Worm (Caenorhabditis elegans): ENCODE data around the gene T15B12.1.

Gene T15B12.1

ce11 chrIII:5280228-5280627 lies 7.7 kb upstream of the T15B12.1 start:
- TF ChIP-seq tra-4 (tag; optimal IDR thresholded peaks at IDR 0.05) (no peak), ama-1 (optimal IDR thresholded peaks at IDR 0.05) (no peak), tbx-37 (GFP tag; conservative IDR thresholded peaks at IDR 0.05) (no peak), ceh-36 (tag; optimal IDR thresholded peaks at IDR 0.05) (no peak), hmg-4 (GFP tag; optimal IDR thresholded peaks at IDR 0.05) (no peak), flt-1 (GFP tag; IDR thresholded peaks at IDR 0.05) (no peak), aly-1 (tag; optimal IDR thresholded peaks at IDR 0.05) (no peak), hmbx-1 (tag; optimal IDR thresholded peaks at IDR 0.05) (no peak), F13C5.2 (tag; optimal IDR thresholded peaks at IDR 0.05) (no peak)

- no peak for TF ChIP-seq ama-1 (optimal IDR thresholded peaks at IDR 0.05)
- TF ChIP-seq tra-4 (tag; optimal IDR thresholded peaks at IDR 0.05): no peak
- TF ChIP-seq hmbx-1 (tag; optimal IDR thresholded peaks at IDR 0.05): no peak
- TF ChIP-seq aly-1 (tag; optimal IDR thresholded peaks at IDR 0.05): no peak
- TF ChIP-seq hnd-1 (tag; optimal IDR thresholded peaks at IDR 0.05): no peak
- TF ChIP-seq scrt-1 (GFP tag; IDR thresholded peaks at IDR 0.05): no peak
- no peak for TF ChIP-seq pes-1 (GFP tag; IDR thresholded peaks at IDR 0.05)
- TF ChIP-seq hmg-4 (GFP tag; optimal IDR thresholded peaks at IDR 0.05): no peak
- no peak for TF ChIP-seq sea-1 (GFP tag; conservative IDR thresholded peaks at IDR 0.05)
- TF ChIP-seq ceh-36 (tag; optimal IDR thresholded peaks at IDR 0.05): no peak
- no peak for TF ChIP-seq ets-7 (tag; optimal IDR thresholded peaks at IDR 0.05)
- no peak for TF ChIP-seq F13C5.2 (tag; optimal IDR thresholded peaks at IDR 0.05)
- TF ChIP-seq ceh-13 (GFP tag; optimal IDR thresholded peaks at IDR 0.05): no peak
- no peak for TF ChIP-seq B0310.2 (tag; optimal IDR thresholded peaks at IDR 0.05)
- no peak for TF ChIP-seq flt-1 (GFP tag; IDR thresholded peaks at IDR 0.05)
- TF ChIP-seq tbx-11 (GFP tag; IDR thresholded peaks at IDR 0.05): no peak
- TF ChIP-seq tbx-37 (GFP tag; conservative IDR thresholded peaks at IDR 0.05): no peak
These were observed 2.5 kb upstream of the T15B12.1 start for ce11 chrIII:5285484-5285883.

- no peak for TF ChIP-seq ceh-36 (tag; optimal IDR thresholded peaks at IDR 0.05)
- TF ChIP-seq aly-1 (tag; optimal IDR thresholded peaks at IDR 0.05): no peak
- TF ChIP-seq tbx-37 (GFP tag; conservative IDR thresholded peaks at IDR 0.05): no peak
- TF ChIP-seq flt-1 (GFP tag; IDR thresholded peaks at IDR 0.05): no peak
- no peak for TF ChIP-seq tra-4 (tag; optimal IDR thresholded peaks at IDR 0.05)
- TF ChIP-seq hnd-1 (tag; optimal IDR thresholded peaks at IDR 0.05): no peak
- no peak for TF ChIP-seq hmbx-1 (tag; optimal IDR thresholded peaks at IDR 0.05)
- TF ChIP-seq tbx-11 (GFP tag; IDR thresholded peaks at IDR 0.05): no peak
- no peak for TF ChIP-seq B0310.2 (tag; optimal IDR thresholded peaks at IDR 0.05)
- no peak for TF ChIP-seq scrt-1 (GFP tag; IDR thresholded peaks at IDR 0.05)
- no peak for TF ChIP-seq pes-1 (GFP tag; IDR thresholded peaks at IDR 0.05)
- no peak for TF ChIP-seq ets-7 (tag; optimal IDR thresholded peaks at IDR 0.05)
These were observed 1.8 kb upstream of the T15B12.1 start, which contains the start of gene ZC395.11 for ce11 chrIII:5286205-5286604. Gene ZC395.11, minus strand, starts transcription at chrIII:5286305.

ce11 chrIII:5290230-5290629 lies 2.3 kb downstream of the T15B12.1 start:
- TF ChIP-seq B0310.2 (tag; optimal IDR thresholded peaks at IDR 0.05): no peak
- no peak for TF ChIP-seq sea-1 (GFP tag; conservative IDR thresholded peaks at IDR 0.05)
- TF ChIP-seq tra-4 (tag; optimal IDR thresholded peaks at IDR 0.05): no peak
- no peak for TF ChIP-seq scrt-1 (GFP tag; IDR thresholded peaks at IDR 0.05)
- TF ChIP-seq ets-7 (tag; optimal IDR thresholded peaks at IDR 0.05): no peak
- TF ChIP-seq flt-1 (GFP tag; IDR thresholded peaks at IDR 0.05): no peak

- TF ChIP-seq ama-1 (optimal IDR thresholded peaks at IDR 0.05) (no peak), hmbx-1 (tag; optimal IDR thresholded peaks at IDR 0.05) (no peak), F13C5.2 (tag; optimal IDR thresholded peaks at IDR 0.05) (no peak), scrt-1 (GFP tag; IDR thresholded peaks at IDR 0.05) (no peak), pes-1 (GFP tag; IDR thresholded peaks at IDR 0.05) (no peak), tbx-11 (GFP tag; IDR thresholded peaks at IDR 0.05) (no peak), ceh-13 (GFP tag; optimal IDR thresholded peaks at IDR 0.05) (no peak), aly-1 (tag; optimal IDR thresholded peaks at IDR 0.05) (no peak), hmg-4 (GFP tag; optimal IDR thresholded peaks at IDR 0.05) (no peak), tra-4 (tag; optimal IDR thresholded peaks at IDR 0.05) (no peak), sea-1 (GFP tag; conservative IDR thresholded peaks at IDR 0.05) (no peak), hnd-1 (tag; optimal IDR thresholded peaks at IDR 0.05) (no peak), ceh-36 (tag; optimal IDR thresholded peaks at IDR 0.05) (no peak), B0310.2 (tag; optimal IDR thresholded peaks at IDR 0.05) (no peak), ets-7 (tag; optimal IDR thresholded peaks at IDR 0.05) (no peak), tbx-37 (GFP tag; conservative IDR thresholded peaks at IDR 0.05) (no peak)
These were observed 3.3 kb downstream of the T15B12.1 start for ce11 chrIII:5291281-5291680.

- TF ChIP-seq ceh-13 (GFP tag; optimal IDR thresholded peaks at IDR 0.05) (no peak), tbx-37 (GFP tag; conservative IDR thresholded peaks at IDR 0.05) (no peak), hmg-4 (GFP tag; optimal IDR thresholded peaks at IDR 0.05) (no peak), F13C5.2 (tag; optimal IDR thresholded peaks at IDR 0.05) (no peak), tra-4 (tag; optimal IDR thresholded peaks at IDR 0.05) (no peak), pes-1 (GFP tag; IDR thresholded peaks at IDR 0.05) (no peak), ets-7 (tag; optimal IDR thresholded peaks at IDR 0.05) (no peak), B0310.2 (tag; optimal IDR thresholded peaks at IDR 0.05) (no peak), aly-1 (tag; optimal IDR thresholded peaks at IDR 0.05) (no peak)
These were observed 6.3 kb downstream of the T15B12.1 start for ce11 chrIII:5294281-5294680.

- TF ChIP-seq hmg-4 (GFP tag; optimal IDR thresholded peaks at IDR 0.05) (peak; percentile 97), hmbx-1 (tag; optimal IDR thresholded peaks at IDR 0.05) (peak; percentile 47), sea-1 (GFP tag; conservative IDR thresholded peaks at IDR 0.05) (peak; percentile 94), tra-4 (tag; optimal IDR thresholded peaks at IDR 0.05) (peak; percentile 80), B0310.2 (tag; optimal IDR thresholded peaks at IDR 0.05) (peak; percentile 90), flt-1 (GFP tag; IDR thresholded peaks at IDR 0.05) (peak; percentile 95), pes-1 (GFP tag; IDR thresholded peaks at IDR 0.05) (peak; percentile 95), F13C5.2 (tag; optimal IDR thresholded peaks at IDR 0.05) (peak; percentile 79), aly-1 (tag; optimal IDR thresholded peaks at IDR 0.05) (peak; percentile 92), ets-7 (tag; optimal IDR thresholded peaks at IDR 0.05) (peak; percentile 75), ceh-13 (GFP tag; optimal IDR thresholded peaks at IDR 0.05) (peak; percentile 61), hnd-1 (tag; optimal IDR thresholded peaks at IDR 0.05) (peak; percentile 78), ama-1 (optimal IDR thresholded peaks at IDR 0.05) (no peak), tbx-11 (GFP tag; IDR thresholded peaks at IDR 0.05) (peak; percentile 93), ceh-36 (tag; optimal IDR thresholded peaks at IDR 0.05) (peak; percentile 90), scrt-1 (GFP tag; IDR thresholded peaks at IDR 0.05) (peak; percentile 94), tbx-37 (GFP tag; conservative IDR thresholded peaks at IDR 0.05) (peak; percentile 93)
These were observed 6.9 kb downstream of the T15B12.1 start for ce11 chrIII:5294867-5295266.

All from whole organism, early embryonic.